Fruit fly (Drosophila melanogaster) Kc167 (cell line): Measurements from ENCODE around the gene CG17477.

Source experiments
- Myc ChIP-seq: fragments of >200 bp; optimal IDR thresholded peaks from 2 replicates; lab custom pipeline; 2017; ENCODE audit warnings: missing external identifiers
- h ChIP-seq: fragments of >200 bp; optimal IDR thresholded peaks from 3 replicates; lab custom pipeline; 2018; ENCODE audit warnings: missing external identifiers
- insv ChIP-seq: fragments of >200 bp; optimal IDR thresholded peaks from 3 replicates; lab custom pipeline; 2018; ENCODE audit warnings: missing external identifiers
- psq ChIP-seq: fragments of >200 bp; optimal IDR thresholded peaks from 2 replicates; lab custom pipeline; 2017; ENCODE audit warnings: missing external identifiers

Gene CG17477

DNA sequence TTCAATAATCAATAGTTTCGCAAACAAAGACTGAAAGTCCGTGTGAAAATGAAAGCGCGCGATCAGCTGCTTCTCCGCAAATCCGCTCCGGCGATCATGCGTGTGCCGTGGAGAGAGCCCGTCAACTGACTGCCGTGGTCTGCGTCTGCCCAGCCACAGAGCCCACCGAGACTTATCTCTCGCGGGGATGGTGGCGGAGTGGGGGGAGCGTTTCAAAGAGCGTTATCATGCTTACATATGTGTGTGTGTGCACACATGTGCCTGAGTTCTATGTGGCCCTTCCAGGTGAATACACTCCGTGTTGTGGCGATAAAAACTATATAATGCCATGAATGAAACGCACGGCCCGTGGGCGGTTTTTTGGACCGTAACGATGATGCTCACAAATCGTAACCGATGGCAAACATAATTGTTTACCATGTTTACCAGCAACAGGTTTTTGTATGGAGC is 48.7 kb downstream of the CG17477 start:
- TF ChIP-seq psq (lab: Kevin White, UChicago) (no peak), Myc (lab: Kevin White, UChicago) (no peak), h (lab: Kevin White, UChicago) (peak; percentile 44), insv (lab: Kevin White, UChicago) (peak; percentile 41)
